Worm (Caenorhabditis elegans): Measurements from ENCODE around the gene sru-42.

DNA sequence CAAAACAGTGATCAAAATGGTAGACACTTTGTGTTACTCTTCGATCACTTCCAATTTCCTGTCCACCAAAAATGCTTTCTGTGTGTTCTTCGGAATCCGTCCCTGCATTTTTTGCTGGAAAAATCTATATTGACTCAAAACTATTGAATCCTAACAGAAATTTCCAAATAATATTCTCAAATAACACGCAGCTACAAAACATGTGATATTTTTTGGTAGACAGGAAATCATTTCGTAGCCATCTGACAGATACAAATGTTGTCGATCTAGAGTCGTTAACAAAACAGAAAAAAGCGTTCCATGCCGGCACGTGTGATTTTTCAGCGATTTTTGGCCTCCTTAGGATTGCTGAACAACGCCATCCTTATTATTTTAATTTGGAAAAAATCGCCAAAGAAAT is 37.4 kb upstream of the sru-42 start, which contains the start of gene str-263:
- TF ChIP-seq ama-1 (optimal IDR thresholded peaks at IDR 0.05): no peak
- TF ChIP-seq nhr-11 (tag; optimal IDR thresholded peaks at IDR 0.05): no peak
- TF ChIP-seq fkh-6 (tag; optimal IDR thresholded peaks at IDR 0.05): no peak

Data from whole organism, late embryonic.